Fruit fly (Drosophila melanogaster) whole organism, pupa: ENCODE measurements around the gene Ptp69D.

Source experiments
- CG10348 ChIP-seq: fragments of 200-800 bp; sonication (Bioruptor generic); IDR thresholded peaks from 2 replicates; pipeline ENCODE4 v1.3.6; 2022; ENCODE audit warnings: missing biosample characterization, missing genetic modification characterization
- CG12605 ChIP-seq: fragments of 200-800 bp; sonication (Bioruptor generic); IDR thresholded peaks from 2 replicates; pipeline ENCODE4 v1.3.6; 2022; ENCODE audit warnings: missing biosample characterization, missing genetic modification characterization
- CG13204 ChIP-seq: fragments of 200-800 bp; sonication (Bioruptor generic); optimal IDR thresholded peaks from 2 replicates; lab custom pipeline; 2018; ENCODE audit warnings: missing biosample characterization, mild to moderate bottlenecking, missing genetic modification characterization, moderate library complexity
- CG14655 ChIP-seq: fragments of 200-800 bp; sonication (Bioruptor generic); optimal IDR thresholded peaks from 3 replicates; lab custom pipeline; 2017; ENCODE audit warnings: mild to moderate bottlenecking, missing biosample characterization, missing genetic modification reagents, missing genetic modification characterization
- CG15710 ChIP-seq: fragments of 200-800 bp; sonication (Bioruptor generic); optimal IDR thresholded peaks from 2 replicates; lab custom pipeline; 2018; ENCODE audit warnings: missing biosample characterization, mild to moderate bottlenecking, missing genetic modification characterization, moderate library complexity
- CG17806 ChIP-seq: fragments of 200-800 bp; sonication (Bioruptor generic); optimal IDR thresholded peaks from 2 replicates; lab custom pipeline; 2018; ENCODE audit warnings: missing biosample characterization, mild to moderate bottlenecking, missing genetic modification characterization, moderate library complexity
- CG32121 ChIP-seq: fragments of 200-800 bp; sonication (Bioruptor generic); IDR thresholded peaks from 2 replicates; pipeline ENCODE4 v1.3.6; 2022; ENCODE audit warnings: missing biosample characterization, missing genetic modification characterization
- CG34367 ChIP-seq: fragments of 200-800 bp; sonication (Bioruptor generic); optimal IDR thresholded peaks from 2 replicates; lab custom pipeline; 2018; ENCODE audit warnings: missing biosample characterization, mild to moderate bottlenecking, missing genetic modification characterization
- CG4496 ChIP-seq: fragments of 200-800 bp; sonication (Bioruptor generic); IDR thresholded peaks from 3 replicates; pipeline ENCODE4 v1.3.6; 2022; ENCODE audit warnings: missing biosample characterization, missing genetic modification characterization
- CG8159 ChIP-seq: fragments of 200-800 bp; sonication (Bioruptor generic); optimal IDR thresholded peaks from 3 replicates; lab custom pipeline; 2018; ENCODE audit warnings: missing biosample characterization, mild to moderate bottlenecking, missing genetic modification characterization, moderate library complexity
- CG8301 ChIP-seq: fragments of 200-800 bp; sonication (Bioruptor generic); optimal IDR thresholded peaks from 2 replicates; lab custom pipeline; 2018; ENCODE audit warnings: missing biosample characterization, mild to moderate bottlenecking, missing genetic modification characterization
- CG9948 ChIP-seq: fragments of 200-800 bp; sonication (Bioruptor generic); optimal IDR thresholded peaks from 2 replicates; lab custom pipeline; 2018; ENCODE audit warnings: missing biosample characterization, mild to moderate bottlenecking, missing genetic modification characterization, moderate library complexity
- D1 ChIP-seq: fragments of 200-800 bp; sonication (Bioruptor generic); optimal IDR thresholded peaks from 2 replicates; lab custom pipeline; 2018; ENCODE audit warnings: missing biosample characterization, mild to moderate bottlenecking, missing genetic modification characterization, moderate library complexity
- EcR ChIP-seq: fragments of 200-800 bp; sonication (Bioruptor generic); optimal IDR thresholded peaks from 3 replicates; lab custom pipeline; 2019; ENCODE audit warnings: missing biosample characterization, missing genetic modification characterization, mild to moderate bottlenecking, moderate library complexity, missing genetic modification reagents
- Ets98B ChIP-seq: fragments of 200-800 bp; sonication (Bioruptor generic); IDR thresholded peaks from 2 replicates; pipeline ENCODE4 v1.3.6; 2022; ENCODE audit warnings: missing biosample characterization, missing genetic modification characterization
- Pif1A ChIP-seq: fragments of 200-800 bp; sonication (Bioruptor generic); optimal IDR thresholded peaks from 3 replicates; lab custom pipeline; 2016; ENCODE audit warnings: missing biosample characterization, missing genetic modification characterization
- Pif1B ChIP-seq: fragments of 200-800 bp; sonication (Bioruptor generic); optimal IDR thresholded peaks from 3 replicates; lab custom pipeline; 2016; ENCODE audit warnings: missing biosample characterization, missing genetic modification characterization
- Snoo ChIP-seq: fragments of 200-800 bp; sonication (Bioruptor generic); optimal IDR thresholded peaks from 3 replicates; lab custom pipeline; 2017; ENCODE audit warnings: missing biosample characterization, mild to moderate bottlenecking, missing genetic modification characterization, inconsistent platforms
- fd96Ca ChIP-seq: fragments of 200-800 bp; sonication (Bioruptor generic); IDR thresholded peaks from 3 replicates; pipeline ENCODE4 v1.3.6; 2022; ENCODE audit warnings: missing biosample characterization, missing genetic modification characterization
- gl ChIP-seq: fragments of 200-800 bp; sonication (Bioruptor generic); optimal IDR thresholded peaks from 2 replicates; lab custom pipeline; 2018; ENCODE audit warnings: missing biosample characterization, mild to moderate bottlenecking, missing genetic modification characterization
- rn ChIP-seq: fragments of 200-800 bp; sonication (Bioruptor generic); IDR thresholded peaks from 2 replicates; pipeline ENCODE4 v1.3.6; 2022; ENCODE audit warnings: missing biosample characterization, missing genetic modification characterization

Ptp69D gene

DNA sequence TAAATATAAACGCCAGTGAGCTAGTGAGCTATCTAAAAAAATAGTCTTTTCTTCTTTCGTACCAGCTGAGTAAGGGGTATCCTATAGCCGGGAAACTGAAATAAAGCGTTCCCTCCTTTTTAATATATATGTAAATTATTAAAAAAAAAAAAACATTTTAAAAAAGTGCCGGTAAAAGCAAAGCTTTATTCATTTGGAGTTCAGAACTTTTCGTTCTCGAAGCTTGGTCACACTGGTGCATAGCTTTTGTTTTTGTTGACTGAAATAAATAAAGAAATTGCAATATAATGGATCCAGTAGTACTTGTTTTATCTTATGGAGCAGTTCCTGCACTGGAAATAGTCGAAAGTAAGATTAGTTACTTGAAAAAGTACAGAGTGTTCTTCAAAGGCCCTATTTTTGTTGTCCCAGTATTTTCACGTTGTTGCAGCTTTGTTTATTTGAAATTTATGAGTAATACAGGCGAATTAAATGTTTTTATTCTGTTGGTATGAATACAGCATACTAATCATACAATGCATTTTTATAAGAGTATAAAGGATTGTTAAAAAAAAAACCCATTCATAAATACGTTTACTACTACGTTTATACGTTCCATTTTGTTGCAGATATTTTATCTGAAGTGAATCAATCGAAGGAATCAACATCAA is 10.5 kb downstream of the Ptp69D start, which contains the start of gene CG32109:
Gene CG32109 (plus strand): TSS at position 224 of the 650 bp plus-strand sequence.
- no peak for TF ChIP-seq CG32121
- TF ChIP-seq Snoo (tag; lab: Kevin White, UChicago): peak; percentile 0
- peak; percentile 25 for TF ChIP-seq D1 (tag; lab: Kevin White, UChicago)

DNA sequence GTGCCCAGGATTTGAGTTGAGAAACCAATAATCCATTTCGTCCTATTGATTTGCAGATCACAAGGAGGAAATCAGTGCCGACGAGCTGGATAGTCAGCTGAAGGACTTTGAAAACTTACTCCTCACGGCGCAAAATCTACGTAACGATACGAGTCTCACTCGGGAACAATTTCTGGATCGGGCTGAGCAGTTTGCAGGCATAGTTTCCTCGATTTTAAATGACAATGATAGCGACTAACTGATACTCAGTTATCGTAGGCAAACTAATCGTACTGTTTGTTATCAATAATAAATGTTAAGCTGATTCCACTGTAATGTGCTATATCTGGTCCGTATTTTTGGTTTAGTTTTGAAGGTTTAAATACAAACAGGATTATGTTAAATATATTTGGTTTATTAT is 11.5 kb downstream of the Ptp69D start:
- TF ChIP-seq CG34367: no peak
- TF ChIP-seq CG13204: no peak
- no peak for TF ChIP-seq CG17806 (tag; lab: Kevin White, UChicago)
- no peak for TF ChIP-seq Pif1B (GFP tag; lab: Kevin White, UChicago)
- TF ChIP-seq Pif1A: no peak
- no peak for TF ChIP-seq CG4496 (GFP tag; lab: Robert Waterston, UW)
- TF ChIP-seq Snoo (tag; lab: Kevin White, UChicago): no peak
- TF ChIP-seq Ets98B (GFP tag; lab: Robert Waterston, UW): no peak
- TF ChIP-seq fd96Ca: no peak

DNA sequence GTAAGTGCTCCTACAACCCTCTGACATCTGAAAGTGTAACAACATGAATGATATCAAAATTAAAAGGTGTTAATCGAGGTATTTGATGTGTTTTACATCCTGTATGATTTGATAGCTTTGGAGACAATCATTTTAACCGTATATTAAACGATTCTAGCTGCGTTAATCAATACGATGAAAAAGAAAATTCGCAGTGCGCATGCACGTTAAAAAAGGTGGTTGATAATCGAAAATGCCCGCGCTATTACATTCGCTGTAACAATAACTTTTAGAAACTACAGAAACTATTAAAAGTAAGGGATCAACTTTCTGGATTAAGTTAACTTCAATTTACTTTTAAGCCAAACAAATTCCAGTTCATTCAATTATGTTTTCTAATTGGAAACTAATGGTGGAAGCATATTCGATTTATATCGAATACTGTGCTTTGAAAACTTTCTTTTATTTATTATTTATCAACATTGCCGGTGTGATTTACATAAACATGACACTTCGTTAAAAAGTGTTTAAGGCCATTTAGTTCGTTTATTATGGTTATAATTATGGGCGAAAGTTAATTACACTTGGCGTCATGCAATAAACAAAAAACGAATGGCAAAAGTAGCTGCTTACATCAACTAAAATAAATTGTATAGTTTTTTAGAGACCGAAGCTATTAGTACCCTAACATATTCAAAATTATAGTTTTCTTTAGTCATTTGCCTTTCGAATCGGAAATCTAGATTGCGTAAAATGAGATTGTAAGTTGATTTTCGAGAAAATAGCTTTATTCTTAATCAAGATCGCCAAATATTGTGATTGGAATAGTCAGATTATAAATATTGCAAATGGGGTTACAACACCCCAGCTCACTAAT is 14.2 kb downstream of the Ptp69D start:
- TF ChIP-seq CG4496 (GFP tag; lab: Robert Waterston, UW): no peak
- TF ChIP-seq CG32121: no peak

DNA sequence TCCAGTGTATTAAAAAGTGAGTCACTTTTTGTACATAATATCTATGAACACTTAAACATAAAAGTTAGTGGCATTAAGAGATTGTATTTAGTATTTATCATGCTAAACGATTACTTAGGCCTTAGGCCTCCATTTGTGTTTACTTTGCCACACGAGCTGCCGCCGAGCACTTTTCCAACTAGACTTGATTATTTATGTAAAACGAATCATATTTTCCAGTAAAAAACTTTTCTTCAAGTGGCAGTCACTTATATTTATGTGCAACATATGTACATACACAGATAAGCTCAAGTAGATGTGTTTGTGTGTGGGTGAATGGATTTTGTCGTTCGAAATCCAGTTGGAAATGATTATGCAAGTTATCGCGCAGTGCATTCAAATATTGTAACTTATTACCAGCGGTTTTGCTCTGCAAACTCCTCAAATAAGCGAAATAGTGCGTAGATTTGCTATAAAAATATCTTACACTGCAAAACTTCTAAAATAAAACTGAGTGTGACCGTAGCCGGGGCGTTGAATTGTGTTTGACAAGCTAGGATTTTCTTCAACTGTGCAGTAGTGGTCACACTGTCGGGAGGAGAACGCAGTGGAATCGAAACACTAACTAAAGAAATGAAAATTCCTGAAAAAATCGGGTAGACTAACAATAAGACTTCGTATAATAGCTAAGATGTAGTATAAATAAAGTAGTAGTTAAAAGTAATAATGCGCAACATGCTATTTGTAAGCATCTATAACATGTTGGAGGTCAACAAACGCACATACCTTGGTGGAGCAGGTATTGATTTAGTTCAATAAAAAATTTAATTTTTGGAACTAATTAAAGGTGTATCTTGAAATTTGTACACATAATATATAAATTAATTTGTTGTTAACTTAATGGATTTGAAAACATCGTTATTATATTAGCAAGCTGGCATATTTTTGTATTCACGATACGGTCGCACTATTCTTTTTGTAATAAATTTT is 15.1 kb downstream of the Ptp69D start, which contains the start of the genes Klc and CG10984:
Gene Klc (minus strand): TSS at position 490 of the 969 bp plus-strand sequence.
Gene CG10984 (plus strand): TSS at position 553 of the 969 bp plus-strand sequence.
- no peak for TF ChIP-seq fd96Ca
- no peak for TF ChIP-seq D1 (tag; lab: Kevin White, UChicago)
- peak; percentile 65 for TF ChIP-seq Snoo (tag; lab: Kevin White, UChicago)
- TF ChIP-seq CG32121: peak; percentile 93
- TF ChIP-seq CG10348: no peak
- peak; percentile 54 for TF ChIP-seq gl (tag; lab: Kevin White, UChicago)
- peak; percentile 80 for TF ChIP-seq CG15710 (tag; lab: Kevin White, UChicago)
- TF ChIP-seq CG17806 (tag; lab: Kevin White, UChicago): peak; percentile 85
- peak; percentile 90 for TF ChIP-seq Pif1A
- peak; percentile 96 for TF ChIP-seq Ets98B (GFP tag; lab: Robert Waterston, UW)
- TF ChIP-seq CG4496 (GFP tag; lab: Robert Waterston, UW): peak; percentile 97
- peak; percentile 87 for TF ChIP-seq CG8301 (tag; lab: Kevin White, UChicago)
- no peak for TF ChIP-seq EcR (GFP tag; lab: Kevin White, UChicago)
- no peak for TF ChIP-seq CG34367
- no peak for TF ChIP-seq CG12605
- peak; percentile 87 for TF ChIP-seq CG8159 (tag; lab: Kevin White, UChicago)
- no peak for TF ChIP-seq CG14655 (GFP tag; lab: Kevin White, UChicago)
- TF ChIP-seq rn: peak; percentile 84
- peak; percentile 71 for TF ChIP-seq CG9948
- peak; percentile 93 for TF ChIP-seq Pif1B (GFP tag; lab: Kevin White, UChicago)
- no peak for TF ChIP-seq CG13204
- TF ChIP-seq, all 21 proteins: peak for 13

DNA sequence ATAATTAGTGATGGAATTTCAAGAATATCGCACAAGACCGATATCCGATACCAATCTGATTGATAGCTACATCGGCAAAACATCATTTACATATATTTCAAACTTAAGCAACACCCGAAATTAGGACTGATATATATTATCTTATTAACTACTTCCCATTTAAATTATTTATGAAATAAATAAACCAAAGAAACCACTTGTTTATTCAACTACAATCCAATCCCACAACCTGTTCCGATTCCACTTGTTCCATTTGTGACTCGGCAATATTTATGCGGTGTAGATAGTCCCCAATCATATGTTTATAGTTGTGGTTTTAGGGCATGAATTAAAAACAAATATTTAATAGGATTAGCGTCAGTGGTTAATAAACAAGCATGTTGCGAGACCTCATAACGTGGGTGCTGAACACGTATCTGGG is 20.0 kb downstream of the Ptp69D start, which contains the start of the genes CG10973 and Vps13D:
Gene CG10973 (minus strand): TSS at position 6 of the 421 bp plus-strand sequence.
Gene Vps13D (plus strand): TSS at position 281 of the 421 bp plus-strand sequence.
- no peak for TF ChIP-seq Snoo (tag; lab: Kevin White, UChicago)
- no peak for TF ChIP-seq D1 (tag; lab: Kevin White, UChicago)
- peak; percentile 35; the same call in 1 of the 3 replicates for TF ChIP-seq fd96Ca
